Fruit fly (Drosophila melanogaster) whole organism, wandering third instar larva: ENCODE data around the gene rec.

ENCODE experiments used
- Abd-B ChIP-seq: fragments of >200 bp; optimal IDR thresholded peaks from 2 replicates; lab custom pipeline; 2017; ENCODE audit warnings: missing biosample characterization, missing genetic modification characterization
- CrebA ChIP-seq: fragments of 200-800 bp; sonication (Bioruptor generic); optimal IDR thresholded peaks from 2 replicates; lab custom pipeline; 2016; ENCODE audit warnings: missing biosample characterization, mild to moderate bottlenecking, missing genetic modification characterization, borderline replicate concordance
- Dfd ChIP-seq: fragments of >200 bp; optimal IDR thresholded peaks from 2 replicates; lab custom pipeline; 2017; ENCODE audit warnings: missing biosample characterization, missing genetic modification characterization
- Dif ChIP-seq: fragments of 200-275, 200-300 bp; sonication (Bioruptor generic); optimal IDR thresholded peaks from 2 replicates; lab custom pipeline; 2018; ENCODE audit warnings: missing biosample characterization, missing genetic modification characterization; ENCODE audit not compliant: partially characterized antibody
- GATAd ChIP-seq: sonication (Bioruptor generic); optimal IDR thresholded peaks from 2 replicates; lab custom pipeline; 2016; ENCODE audit warnings: missing biosample characterization, missing genetic modification characterization
- Hnf4 ChIP-seq: fragments of 200-800 bp; sonication (Bioruptor generic); optimal IDR thresholded peaks from 2 replicates; lab custom pipeline; 2016; ENCODE audit warnings: missing biosample characterization, mild to moderate bottlenecking, missing genetic modification characterization
- Hr78 ChIP-seq: fragments of >200 bp; optimal IDR thresholded peaks from 2 replicates; lab custom pipeline; 2017; ENCODE audit warnings: missing biosample characterization, missing genetic modification characterization
- Hr83 ChIP-seq: fragments of 200-300 bp; sonication (Bioruptor generic); optimal IDR thresholded peaks from 2 replicates; lab custom pipeline; 2016; ENCODE audit warnings: missing biosample characterization, mild to moderate bottlenecking, missing genetic modification characterization, moderate library complexity; ENCODE audit not compliant: poor library complexity, severe bottlenecking
- Mio ChIP-seq: sonication (Bioruptor generic); optimal IDR thresholded peaks from 2 replicates; lab custom pipeline; 2016; ENCODE audit warnings: missing biosample characterization, missing genetic modification characterization
- Myc ChIP-seq: fragments of >200 bp; optimal IDR thresholded peaks from 2 replicates; lab custom pipeline; 2017
- N ChIP-seq: fragments of >200 bp; optimal IDR thresholded peaks from 2 replicates; lab custom pipeline; 2018; ENCODE audit warnings: missing biosample characterization, missing external identifiers, missing genetic modification characterization
- OdsH ChIP-seq: fragments of 200-800 bp; sonication (Bioruptor generic); optimal IDR thresholded peaks from 2 replicates; lab custom pipeline; 2016; ENCODE audit warnings: missing biosample characterization, mild to moderate bottlenecking, missing genetic modification characterization
- Sp1 ChIP-seq: fragments of 200-800 bp; sonication (Bioruptor generic); optimal IDR thresholded peaks from 3 replicates; lab custom pipeline; 2019; ENCODE audit warnings: missing biosample characterization, mild to moderate bottlenecking, missing genetic modification characterization, moderate library complexity
- Vsx2 ChIP-seq: fragments of 200-300, 225-300 bp; sonication (Bioruptor generic); optimal IDR thresholded peaks from 2 replicates; lab custom pipeline; 2018; ENCODE audit warnings: missing biosample characterization, missing genetic modification characterization; ENCODE audit not compliant: partially characterized antibody
- br ChIP-seq: fragments of 200-800 bp; sonication (Bioruptor generic); optimal IDR thresholded peaks from 2 replicates; lab custom pipeline; 2016; ENCODE audit warnings: missing biosample characterization, missing genetic modification characterization
- brk ChIP-seq: fragments of 200-800 bp; sonication (Bioruptor generic); optimal IDR thresholded peaks from 2 replicates; lab custom pipeline; 2016; ENCODE audit warnings: missing biosample characterization, mild to moderate bottlenecking, missing genetic modification characterization
- dmrt93B ChIP-seq: fragments of 200-800 bp; sonication (Bioruptor generic); optimal IDR thresholded peaks from 2 replicates; lab custom pipeline; 2018; ENCODE audit warnings: missing biosample characterization, mild to moderate bottlenecking, missing genetic modification characterization
- dsf ChIP-seq: sonication (Bioruptor generic); optimal IDR thresholded peaks from 2 replicates; lab custom pipeline; 2016; ENCODE audit warnings: missing biosample characterization, missing genetic modification characterization, borderline replicate concordance
- ey ChIP-seq: fragments of 200-800 bp; sonication (Bioruptor generic); optimal IDR thresholded peaks from 2 replicates; lab custom pipeline; 2016; ENCODE audit warnings: missing biosample characterization, missing genetic modification characterization
- foxo ChIP-seq, 2 experiments: fragments of 200-800 bp; sonication (Bioruptor generic); optimal IDR thresholded peaks; 2 replicates in 1 of 2; 3 replicates in 1 of 2; lab custom pipeline; 2016 to 2017; ENCODE audit warnings: missing biosample characterization in 2 of 2, missing genetic modification characterization in 2 of 2
- fru ChIP-seq: fragments of 200-800 bp; sonication (Bioruptor generic); optimal IDR thresholded peaks from 3 replicates; lab custom pipeline; 2016; ENCODE audit warnings: missing biosample characterization, mild to moderate bottlenecking, missing genetic modification characterization
- h ChIP-seq: fragments of 200-800 bp; sonication (Bioruptor generic); optimal IDR thresholded peaks from 3 replicates; lab custom pipeline; 2016; ENCODE audit warnings: missing biosample characterization, mild to moderate bottlenecking, missing genetic modification characterization
- jim ChIP-seq: fragments of 175-275, 200-325 bp; sonication (Bioruptor generic); optimal IDR thresholded peaks from 2 replicates; lab custom pipeline; 2016; ENCODE audit warnings: missing biosample characterization, mild to moderate bottlenecking, missing genetic modification characterization
- lola ChIP-seq: fragments of >200 bp; optimal IDR thresholded peaks from 2 replicates; lab custom pipeline; 2017; ENCODE audit warnings: missing biosample characterization, missing genetic modification characterization
- psq ChIP-seq: fragments of 200-800 bp; sonication (Bioruptor generic); optimal IDR thresholded peaks from 3 replicates; lab custom pipeline; 2017; ENCODE audit warnings: missing biosample characterization, mild to moderate bottlenecking, missing genetic modification characterization, moderate library complexity
- rgr ChIP-seq: fragments of 200-800 bp; sonication (Bioruptor generic); optimal IDR thresholded peaks from 3 replicates; lab custom pipeline; 2016; ENCODE audit warnings: missing biosample characterization, mild to moderate bottlenecking, missing genetic modification characterization
- sv ChIP-seq: fragments of 200-800 bp; sonication (Bioruptor generic); optimal IDR thresholded peaks from 3 replicates; lab custom pipeline; 2016; ENCODE audit warnings: missing biosample characterization, missing genetic modification characterization
- tai ChIP-seq: sonication (Bioruptor generic); optimal IDR thresholded peaks from 2 replicates; lab custom pipeline; 2016; ENCODE audit warnings: missing biosample characterization, missing genetic modification characterization
- usp ChIP-seq: fragments of >200 bp; optimal IDR thresholded peaks from 2 replicates; lab custom pipeline; 2017; ENCODE audit warnings: missing biosample characterization, missing genetic modification characterization
- woc ChIP-seq: sonication (Bioruptor generic); optimal IDR thresholded peaks from 2 replicates; lab custom pipeline; 2016; ENCODE audit warnings: missing biosample characterization, mild to moderate bottlenecking, missing genetic modification characterization

The rec gene

dm6 chr3R:15832525-15832924 lies at the start of gene rec:
Gene rec (minus strand): TSS chr3R:15832632.
- no peak for TF ChIP-seq Mio (GFP tag; lab: Kevin White, UChicago)
- no peak for TF ChIP-seq Dif
- TF ChIP-seq lola (GFP tag; lab: Kevin White, UChicago): no peak
- TF ChIP-seq Hr78: no peak
- no peak for TF ChIP-seq ey (GFP tag; lab: Kevin White, UChicago)
- no peak for TF ChIP-seq Myc (lab: Kevin White, UChicago)
- TF ChIP-seq rgr (GFP tag; lab: Kevin White, UChicago): no peak
- TF ChIP-seq CrebA (GFP tag; lab: Kevin White, UChicago): no peak
- no peak for TF ChIP-seq Hr83
- no peak for TF ChIP-seq brk (GFP tag; lab: Kevin White, UChicago)
- no peak for TF ChIP-seq woc (GFP tag; lab: Kevin White, UChicago)
- TF ChIP-seq sv: no peak
- no peak for TF ChIP-seq Dfd (GFP tag; lab: Kevin White, UChicago)
- TF ChIP-seq fru (GFP tag; lab: Kevin White, UChicago): no peak
- no peak for TF ChIP-seq foxo (GFP tag; optimal IDR thresholded peaks at IDR 0.05; lab: Kevin White, UChicago)
- no peak for TF ChIP-seq usp (GFP tag; lab: Kevin White, UChicago)
- TF ChIP-seq Hnf4 (GFP tag; lab: Kevin White, UChicago): no peak
- no peak for TF ChIP-seq GATAd (GFP tag; lab: Kevin White, UChicago)
- no peak for TF ChIP-seq OdsH (GFP tag; lab: Kevin White, UChicago)
- TF ChIP-seq, all 38 proteins: peak for 0

- peak; percentile 2 for TF ChIP-seq h (GFP tag; lab: Kevin White, UChicago)
- TF ChIP-seq rgr (GFP tag; lab: Kevin White, UChicago): no peak
Measured at dm6 chr3R:15875611-15876010, 43.2 kb upstream of the rec start, which contains the start of gene CG31183. Gene CG31183 (minus strand): TSS chr3R:15875939.

dm6 chr3R:15872829-15873440 lies 40.5 kb upstream of the rec start:
- TF ChIP-seq foxo (GFP tag; optimal IDR thresholded peaks at IDR 0.05; lab: Kevin White, UChicago) (no peak), rgr (GFP tag; lab: Kevin White, UChicago) (no peak), Abd-B (no peak), Hnf4 (GFP tag; lab: Kevin White, UChicago) (no peak), psq (GFP tag; lab: Kevin White, UChicago) (no peak), Myc (lab: Kevin White, UChicago) (no peak), N (no peak), Hr83 (no peak), Vsx2 (GFP tag; lab: Kevin White, UChicago) (no peak), tai (GFP tag; lab: Kevin White, UChicago) (no peak), brk (GFP tag; lab: Kevin White, UChicago) (no peak), Mio (GFP tag; lab: Kevin White, UChicago) (no peak), lola (GFP tag; lab: Kevin White, UChicago) (no peak), Hr78 (no peak), dmrt93B (no peak), br (GFP tag; lab: Kevin White, UChicago) (no peak), Dif (no peak), dsf (GFP tag; lab: Kevin White, UChicago) (no peak), h (GFP tag; lab: Kevin White, UChicago) (no peak)

- TF ChIP-seq Dif (no peak), dsf (GFP tag; lab: Kevin White, UChicago) (no peak), sv (no peak), foxo (GFP tag; optimal IDR thresholded peaks at IDR 0.05; lab: Kevin White, UChicago) (no peak), Hr78 (no peak), jim (GFP tag; lab: Kevin White, UChicago) (no peak), OdsH (GFP tag; lab: Kevin White, UChicago) (no peak), CrebA (GFP tag; lab: Kevin White, UChicago) (no peak), psq (GFP tag; lab: Kevin White, UChicago) (no peak), lola (GFP tag; lab: Kevin White, UChicago) (no peak), Sp1 (no peak), br (GFP tag; lab: Kevin White, UChicago) (no peak), GATAd (GFP tag; lab: Kevin White, UChicago) (no peak), Abd-B (no peak), fru (GFP tag; lab: Kevin White, UChicago) (no peak)
Measured at dm6 chr3R:15859896-15860295, 27.5 kb upstream of the rec start, which contains the start of gene CG9632. Gene CG9632 (plus strand): TSS chr3R:15860196.
